Worm (Caenorhabditis elegans) whole organism, young adult: Measurements from ENCODE around the gene C03C10.2.

Experiments
- B0019.2 ChIP-seq: fragments of 200-800 bp; sonication (Bioruptor generic); conservative IDR thresholded peaks from 2 replicates; pipeline ENCODE4 v1.3.6; 2022; ENCODE audit warnings: missing genetic modification reagents, missing genetic modification characterization, missing compliant biosample characterization
- nfya-1 ChIP-seq: sonication (generic microtip); optimal IDR thresholded peaks from 2 replicates; lab custom pipeline; 2017; ENCODE audit warnings: antibody characterized with exemption, missing compliant biosample characterization, missing genetic modification characterization, borderline replicate concordance; ENCODE audit not compliant: insufficient read depth
- ztf-26 ChIP-seq: sonication (generic microtip); optimal IDR thresholded peaks from 2 replicates; lab custom pipeline; 2017; ENCODE audit warnings: missing genetic modification characterization, missing compliant biosample characterization

- TF ChIP-seq nfya-1 (no peak), B0019.2 (GFP tag; lab: Robert Waterston, UW) (no peak), ztf-26 (tag; lab: Kevin White, UChicago) (no peak)
These were observed 32.2 kb upstream of the C03C10.2 start, which contains the start of gene his-69 for ce11 chrIII:4058643-4059042.
